Worm (Caenorhabditis elegans) whole organism, early embryonic: ENCODE results near the gene Y50D4A.10.

ENCODE experiments used
- B0310.2 ChIP-seq: sonication (generic microtip); optimal IDR thresholded peaks from 2 replicates; lab custom pipeline; 2016; ENCODE audit warnings: mild to moderate bottlenecking, missing genetic modification characterization, missing compliant biosample characterization
- F13C5.2 ChIP-seq: sonication (generic microtip); optimal IDR thresholded peaks from 2 replicates; lab custom pipeline; 2017; ENCODE audit warnings: mild to moderate bottlenecking, missing genetic modification characterization, inconsistent platforms, missing compliant biosample characterization
- ama-1 ChIP-seq: fragments of 150-350 bp; optimal IDR thresholded peaks from 2 replicates; lab custom pipeline; 2014
- ceh-13 ChIP-seq: fragments of 200-800 bp; sonication (Bioruptor generic); optimal IDR thresholded peaks from 2 replicates; lab custom pipeline; 2018; ENCODE audit warnings: mild to moderate bottlenecking, missing genetic modification characterization, missing compliant biosample characterization
- ets-7 ChIP-seq: sonication (generic microtip); optimal IDR thresholded peaks from 2 replicates; lab custom pipeline; 2016; ENCODE audit warnings: missing genotype, missing genetic modification characterization, missing compliant biosample characterization
- flt-1 ChIP-seq: fragments of 200-800 bp; sonication (Bioruptor generic); IDR thresholded peaks from 2 replicates; pipeline ENCODE4 v1.3.6; 2022; ENCODE audit warnings: missing genetic modification characterization, missing compliant biosample characterization
- hmg-4 ChIP-seq: fragments of 200-800 bp; sonication (Bioruptor generic); optimal IDR thresholded peaks from 2 replicates; lab custom pipeline; 2018; ENCODE audit warnings: mild to moderate bottlenecking, missing genetic modification characterization, missing compliant biosample characterization
- pes-1 ChIP-seq: fragments of 200-800 bp; sonication (Bioruptor generic); IDR thresholded peaks from 2 replicates; pipeline ENCODE4 v1.3.6; 2022; ENCODE audit warnings: missing genetic modification reagents, missing genetic modification characterization, missing compliant biosample characterization
- tbx-11 ChIP-seq: fragments of 200-800 bp; sonication (Bioruptor generic); IDR thresholded peaks from 2 replicates; pipeline ENCODE4 v1.3.6; 2022; ENCODE audit warnings: missing genetic modification characterization, missing compliant biosample characterization
- tra-4 ChIP-seq: sonication (generic microtip); optimal IDR thresholded peaks from 2 replicates; lab custom pipeline; 2017; ENCODE audit warnings: missing genetic modification characterization, missing compliant biosample characterization

DNA sequence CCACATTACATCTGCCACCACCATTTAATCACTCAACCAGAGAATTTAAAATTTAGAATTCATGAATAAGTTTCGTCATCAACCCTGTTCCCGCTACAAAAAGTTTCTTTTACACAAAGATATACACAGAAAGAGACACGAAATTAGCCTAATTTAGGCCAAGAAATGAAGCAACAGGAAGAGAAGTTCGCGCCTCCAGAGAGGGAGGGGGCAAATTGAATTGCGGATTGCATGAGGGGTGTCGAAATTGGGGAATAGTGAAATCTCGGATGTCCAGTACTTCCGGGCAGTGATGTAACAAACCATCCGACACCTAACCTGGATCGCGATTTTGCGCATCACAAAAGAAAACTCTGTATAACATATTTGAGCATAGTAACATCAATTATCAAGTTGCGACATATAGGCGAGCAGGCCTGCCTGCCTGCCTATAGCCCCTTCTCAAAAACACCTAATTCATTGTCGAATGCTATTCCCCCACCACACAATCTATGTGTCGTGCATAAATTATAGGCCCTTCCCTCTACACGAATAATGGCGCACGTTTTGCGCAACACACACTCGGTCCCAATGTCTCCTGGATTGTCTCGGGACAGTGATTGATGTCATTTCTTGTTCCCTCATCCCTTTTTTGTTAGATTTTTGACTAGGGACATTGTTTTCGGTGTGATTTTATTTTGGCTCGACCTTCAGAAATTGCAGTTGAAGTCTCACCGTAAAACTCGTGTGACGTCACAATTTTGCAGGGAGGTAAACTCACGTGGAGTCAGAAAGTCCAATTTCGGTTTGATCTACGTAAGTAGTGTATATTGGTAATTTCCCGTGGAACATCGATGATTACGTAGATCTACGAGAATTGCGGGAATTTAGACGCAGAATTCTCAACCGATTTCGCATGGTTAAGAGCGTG is 7.6 kb upstream of the Y50D4A.10 start:
- TF ChIP-seq flt-1 (GFP tag; lab: Robert Waterston, UW) = no peak
- no peak for TF ChIP-seq F13C5.2 (tag; lab: Kevin White, UChicago)
- no peak for TF ChIP-seq ets-7 (tag; lab: Kevin White, UChicago)
- no peak for TF ChIP-seq hmg-4 (GFP tag; lab: Kevin White, UChicago)
- TF ChIP-seq pes-1 (GFP tag; lab: Robert Waterston, UW) = no peak
- TF ChIP-seq tra-4 = no peak
- no peak for TF ChIP-seq tbx-11
- no peak for TF ChIP-seq ceh-13 (GFP tag; lab: Kevin White, UChicago)
- TF ChIP-seq B0310.2 = no peak
- TF ChIP-seq ama-1 (lab: Kevin White, UChicago) = no peak
